Fruit fly (Drosophila melanogaster) whole organism, wandering third instar larva: ENCODE results near the gene CG42704.
A peak's percentile ranks its signal among the peaks of the same experiment; 100 is the strongest.

Experiments used
- Abd-B ChIP-seq: fragments of >200 bp; optimal IDR thresholded peaks from 2 replicates; lab custom pipeline; 2017; ENCODE audit warnings: missing biosample characterization, missing genetic modification characterization
- CG32264 ChIP-seq: fragments of 200-800 bp; sonication (Bioruptor generic); optimal IDR thresholded peaks from 2 replicates; lab custom pipeline; 2016; ENCODE audit warnings: missing biosample characterization, missing genetic modification characterization
- CG9705 ChIP-seq: fragments of 200-800 bp; sonication (Bioruptor generic); optimal IDR thresholded peaks from 2 replicates; lab custom pipeline; 2018; ENCODE audit warnings: missing biosample characterization, mild to moderate bottlenecking, missing genetic modification characterization
- CrebA ChIP-seq: fragments of 200-800 bp; sonication (Bioruptor generic); optimal IDR thresholded peaks from 2 replicates; lab custom pipeline; 2016; ENCODE audit warnings: missing biosample characterization, mild to moderate bottlenecking, missing genetic modification characterization, borderline replicate concordance
- Dfd ChIP-seq: fragments of >200 bp; optimal IDR thresholded peaks from 2 replicates; lab custom pipeline; 2017; ENCODE audit warnings: missing biosample characterization, missing genetic modification characterization
- Dif ChIP-seq: fragments of 200-275, 200-300 bp; sonication (Bioruptor generic); optimal IDR thresholded peaks from 2 replicates; lab custom pipeline; 2018; ENCODE audit warnings: missing biosample characterization, missing genetic modification characterization; ENCODE audit not compliant: partially characterized antibody
- GATAd ChIP-seq: sonication (Bioruptor generic); optimal IDR thresholded peaks from 2 replicates; lab custom pipeline; 2016; ENCODE audit warnings: missing biosample characterization, missing genetic modification characterization
- HLH106 ChIP-seq: fragments of 200-800 bp; optimal IDR thresholded peaks from 3 replicates; lab custom pipeline; 2019; ENCODE audit warnings: missing biosample characterization, mild to moderate bottlenecking, missing genetic modification characterization, moderate library complexity
- Hr78 ChIP-seq: fragments of >200 bp; optimal IDR thresholded peaks from 2 replicates; lab custom pipeline; 2017; ENCODE audit warnings: missing biosample characterization, missing genetic modification characterization
- Hr83 ChIP-seq: fragments of 200-300 bp; sonication (Bioruptor generic); optimal IDR thresholded peaks from 2 replicates; lab custom pipeline; 2016; ENCODE audit warnings: missing biosample characterization, mild to moderate bottlenecking, missing genetic modification characterization, moderate library complexity; ENCODE audit not compliant: poor library complexity, severe bottlenecking
- Jra ChIP-seq: sonication (Bioruptor generic); optimal IDR thresholded peaks from 2 replicates; lab custom pipeline; 2016; ENCODE audit warnings: missing biosample characterization, missing genetic modification characterization
- Mio ChIP-seq: sonication (Bioruptor generic); optimal IDR thresholded peaks from 2 replicates; lab custom pipeline; 2016; ENCODE audit warnings: missing biosample characterization, missing genetic modification characterization
- Myc ChIP-seq: fragments of >200 bp; optimal IDR thresholded peaks from 2 replicates; lab custom pipeline; 2017
- OdsH ChIP-seq: fragments of 200-800 bp; sonication (Bioruptor generic); optimal IDR thresholded peaks from 2 replicates; lab custom pipeline; 2016; ENCODE audit warnings: missing biosample characterization, mild to moderate bottlenecking, missing genetic modification characterization
- Rel ChIP-seq, 2 experiments: fragments of 200-800 bp; sonication (Bioruptor generic) in 1 of 2; optimal IDR thresholded peaks; 2 replicates in 1 of 2; 3 replicates in 1 of 2; lab custom pipeline; 2016 to 2019; ENCODE audit warnings: mild to moderate bottlenecking in 2 of 2, missing biosample characterization in 2 of 2, missing genetic modification characterization in 2 of 2, moderate library complexity in 1 of 2
- Sp1 ChIP-seq: fragments of 200-800 bp; sonication (Bioruptor generic); optimal IDR thresholded peaks from 3 replicates; lab custom pipeline; 2019; ENCODE audit warnings: missing biosample characterization, mild to moderate bottlenecking, missing genetic modification characterization, moderate library complexity
- dl ChIP-seq, 2 experiments: fragments of 175-275, 200-275 bp in 1 of 2; fragments of 200-275 bp in 1 of 2; sonication (Bioruptor generic); optimal IDR thresholded peaks; lab custom pipeline; 2018; ENCODE audit warnings: mild to moderate bottlenecking in 2 of 2, missing biosample characterization in 2 of 2, missing genetic modification characterization in 2 of 2, moderate library complexity in 2 of 2; ENCODE audit not compliant: partially characterized antibody in 2 of 2, insufficient read depth in 1 of 2
- dmrt93B ChIP-seq: fragments of 200-800 bp; sonication (Bioruptor generic); optimal IDR thresholded peaks from 2 replicates; lab custom pipeline; 2018; ENCODE audit warnings: missing biosample characterization, mild to moderate bottlenecking, missing genetic modification characterization
- dsf ChIP-seq: sonication (Bioruptor generic); optimal IDR thresholded peaks from 2 replicates; lab custom pipeline; 2016; ENCODE audit warnings: missing biosample characterization, missing genetic modification characterization, borderline replicate concordance
- ey ChIP-seq: fragments of 200-800 bp; sonication (Bioruptor generic); optimal IDR thresholded peaks from 2 replicates; lab custom pipeline; 2016; ENCODE audit warnings: missing biosample characterization, missing genetic modification characterization
- foxo ChIP-seq, 2 experiments: fragments of 200-800 bp; sonication (Bioruptor generic); optimal IDR thresholded peaks; 2 replicates in 1 of 2; 3 replicates in 1 of 2; lab custom pipeline; 2016 to 2017; ENCODE audit warnings: missing biosample characterization in 2 of 2, missing genetic modification characterization in 2 of 2
- fru ChIP-seq: fragments of 200-800 bp; sonication (Bioruptor generic); optimal IDR thresholded peaks from 3 replicates; lab custom pipeline; 2016; ENCODE audit warnings: missing biosample characterization, mild to moderate bottlenecking, missing genetic modification characterization
- h ChIP-seq: fragments of 200-800 bp; sonication (Bioruptor generic); optimal IDR thresholded peaks from 3 replicates; lab custom pipeline; 2016; ENCODE audit warnings: missing biosample characterization, mild to moderate bottlenecking, missing genetic modification characterization
- jim ChIP-seq: fragments of 175-275, 200-325 bp; sonication (Bioruptor generic); optimal IDR thresholded peaks from 2 replicates; lab custom pipeline; 2016; ENCODE audit warnings: missing biosample characterization, mild to moderate bottlenecking, missing genetic modification characterization
- lola ChIP-seq: fragments of >200 bp; optimal IDR thresholded peaks from 2 replicates; lab custom pipeline; 2017; ENCODE audit warnings: missing biosample characterization, missing genetic modification characterization
- pan ChIP-seq: fragments of >200 bp; optimal IDR thresholded peaks from 2 replicates; lab custom pipeline; 2017
- psq ChIP-seq: fragments of 200-800 bp; sonication (Bioruptor generic); optimal IDR thresholded peaks from 3 replicates; lab custom pipeline; 2017; ENCODE audit warnings: missing biosample characterization, mild to moderate bottlenecking, missing genetic modification characterization, moderate library complexity
- rgr ChIP-seq: fragments of 200-800 bp; sonication (Bioruptor generic); optimal IDR thresholded peaks from 3 replicates; lab custom pipeline; 2016; ENCODE audit warnings: missing biosample characterization, mild to moderate bottlenecking, missing genetic modification characterization
- sage ChIP-seq: fragments of 200-800 bp; sonication (Bioruptor generic); optimal IDR thresholded peaks from 2 replicates; lab custom pipeline; 2016; ENCODE audit warnings: missing biosample characterization, mild to moderate bottlenecking, missing genetic modification characterization
- sv ChIP-seq: fragments of 200-800 bp; sonication (Bioruptor generic); optimal IDR thresholded peaks from 3 replicates; lab custom pipeline; 2016; ENCODE audit warnings: missing biosample characterization, missing genetic modification characterization
- tai ChIP-seq: sonication (Bioruptor generic); optimal IDR thresholded peaks from 2 replicates; lab custom pipeline; 2016; ENCODE audit warnings: missing biosample characterization, missing genetic modification characterization
- usp ChIP-seq: fragments of >200 bp; optimal IDR thresholded peaks from 2 replicates; lab custom pipeline; 2017; ENCODE audit warnings: missing biosample characterization, missing genetic modification characterization
- woc ChIP-seq: sonication (Bioruptor generic); optimal IDR thresholded peaks from 2 replicates; lab custom pipeline; 2016; ENCODE audit warnings: missing biosample characterization, mild to moderate bottlenecking, missing genetic modification characterization

The CG42704 gene

DNA sequence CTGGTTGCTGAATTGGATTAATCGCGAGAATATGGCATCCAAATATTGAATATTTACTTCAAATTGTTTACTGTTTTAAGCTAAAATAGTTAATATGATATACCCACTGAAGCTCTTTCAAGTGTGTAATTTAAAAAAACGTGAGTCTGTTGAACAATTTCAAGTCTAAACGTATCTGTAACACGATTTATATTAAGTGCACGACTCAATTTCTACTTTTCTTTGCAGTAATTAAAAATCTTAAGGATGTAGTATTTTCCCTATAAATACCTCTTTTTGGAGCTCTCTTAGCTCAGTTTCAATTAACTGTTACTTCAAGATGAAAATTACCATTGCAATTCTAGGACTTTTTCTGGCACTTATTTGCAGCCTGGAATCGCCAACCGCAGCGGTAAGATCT lies at the start of gene CG42704:
Gene CG42704 (plus strand): TSS at position 301 of the 400 bp plus-strand sequence.
- TF ChIP-seq Rel (GFP tag; optimal IDR thresholded peaks at IDR 0.05; lab: Kevin White, UChicago) (no peak), Rel (tag; optimal IDR thresholded peaks at IDR 0.05; lab: Kevin White, UChicago) (no peak)
- TF ChIP-seq, all 38 proteins: peak for 0

DNA sequence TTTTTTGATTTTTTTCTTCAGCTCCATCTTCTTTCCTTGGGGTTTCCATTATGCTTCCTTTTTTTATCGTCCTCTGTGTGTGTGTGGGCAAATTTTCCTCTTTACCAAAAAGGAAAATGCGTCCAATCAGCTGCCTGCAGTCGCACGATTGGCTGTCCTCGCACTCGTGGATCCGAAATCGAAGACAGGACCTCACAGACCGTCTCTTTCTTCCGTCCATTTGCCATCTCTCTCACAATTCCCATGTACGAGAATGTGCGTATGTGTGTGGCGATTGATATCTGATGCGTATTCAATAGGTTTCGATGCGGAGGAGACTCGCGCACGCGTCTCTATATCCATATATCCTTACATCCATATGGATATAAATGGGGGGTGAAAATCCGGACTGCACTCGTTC lies 44.1 kb upstream of the CG42704 start:
- TF ChIP-seq Abd-B (GFP tag; lab: Kevin White, UChicago) (no peak), HLH106 (tag; lab: Kevin White, UChicago) (no peak), Hr78 (no peak)

DNA sequence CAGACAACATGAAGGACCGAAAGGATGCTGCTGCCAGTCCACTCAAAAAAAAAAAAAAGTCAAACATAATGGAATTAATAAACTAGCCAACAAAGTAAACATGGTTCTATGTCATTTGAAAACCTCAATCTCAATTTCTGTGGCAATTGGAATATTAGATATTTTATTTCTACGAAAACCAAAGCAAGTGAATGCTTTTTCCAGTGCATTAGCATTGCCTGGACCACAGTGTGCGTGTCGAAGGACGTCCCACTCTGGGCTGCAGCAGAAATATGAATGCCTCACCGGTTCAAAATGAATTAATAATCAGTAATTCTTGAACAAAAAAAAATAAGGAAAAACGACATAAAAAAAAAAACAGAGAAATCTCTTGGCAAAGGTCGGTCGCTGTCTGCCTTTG lies 40.0 kb upstream of the CG42704 start:
- no peak for TF ChIP-seq pan (lab: Kevin White, UChicago)
- no peak for TF ChIP-seq sage (GFP tag; lab: Kevin White, UChicago)
- no peak for TF ChIP-seq Hr78
- TF ChIP-seq h (GFP tag; lab: Kevin White, UChicago) = peak; percentile 16
- TF ChIP-seq Myc (lab: Kevin White, UChicago) = no peak
- no peak for TF ChIP-seq Abd-B (GFP tag; lab: Kevin White, UChicago)
- TF ChIP-seq foxo (GFP tag; optimal IDR thresholded peaks at IDR 0.05; lab: Kevin White, UChicago) = peak in 1 of 2 experiments; percentile 9
- TF ChIP-seq OdsH (GFP tag; lab: Kevin White, UChicago) = no peak
- TF ChIP-seq dl (GFP tag; optimal IDR thresholded peaks at IDR 0.05; lab: Kevin White, UChicago; ENCODE audit: insufficient read depth in 1 of 2, partially characterized antibody in 2 of 2) = no peak
- no peak for TF ChIP-seq Jra (GFP tag; lab: Kevin White, UChicago)
- TF ChIP-seq HLH106 (tag; lab: Kevin White, UChicago) = peak; percentile 8
- TF ChIP-seq Sp1 = no peak
- no peak for TF ChIP-seq psq (GFP tag; lab: Kevin White, UChicago)
- no peak for TF ChIP-seq jim (GFP tag; lab: Kevin White, UChicago)
- TF ChIP-seq CG32264 (GFP tag; lab: Kevin White, UChicago) = no peak
- TF ChIP-seq Dif (GFP tag; lab: Kevin White, UChicago) = no peak
- no peak for TF ChIP-seq dmrt93B (GFP tag; lab: Kevin White, UChicago)

DNA sequence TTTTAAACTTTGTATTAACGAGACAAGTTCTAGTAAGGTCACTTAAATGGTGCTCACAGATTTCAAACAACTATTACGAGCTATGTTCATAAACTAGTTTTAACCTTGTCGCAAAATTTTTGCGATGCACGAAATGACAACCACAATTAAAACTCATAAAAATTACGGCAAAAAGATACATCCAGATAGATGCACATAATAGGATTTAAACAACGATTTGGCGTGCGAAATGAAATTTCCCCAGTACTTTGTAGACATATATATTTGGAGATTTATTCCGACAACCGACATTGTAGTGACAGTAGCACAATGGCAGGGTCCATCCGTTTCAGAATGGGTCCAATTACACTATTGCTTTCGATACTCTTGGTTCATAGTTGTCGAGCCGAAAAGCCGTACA lies 34.6 kb upstream of the CG42704 start, which contains the start of gene CheA7a:
Gene CheA7a (plus strand): TSS at position 301 of the 400 bp plus-strand sequence.
- no peak for TF ChIP-seq jim (GFP tag; lab: Kevin White, UChicago)
- no peak for TF ChIP-seq lola (GFP tag; lab: Kevin White, UChicago)
- TF ChIP-seq CG32264 (GFP tag; lab: Kevin White, UChicago) = no peak
- TF ChIP-seq, all 38 proteins: peak for 0

DNA sequence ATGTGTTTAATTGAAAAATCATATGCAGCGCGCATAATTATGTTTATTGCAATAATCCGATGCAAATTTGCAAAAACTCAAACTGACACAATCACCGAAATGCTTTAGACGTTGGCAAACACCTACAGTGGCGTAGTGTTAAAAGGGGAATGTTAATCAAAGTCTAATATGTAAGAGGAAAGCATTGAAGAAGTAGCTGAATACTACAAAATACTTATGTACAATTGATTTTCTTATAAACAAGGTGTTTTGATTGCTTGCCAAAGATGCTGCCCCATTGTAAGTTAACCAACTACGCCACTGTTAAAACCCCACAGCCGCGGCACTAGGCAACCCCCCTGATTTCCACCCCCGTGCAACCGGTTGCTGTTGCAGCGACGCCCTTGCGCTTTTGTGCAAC lies 32.9 kb upstream of the CG42704 start:
- TF ChIP-seq lola (GFP tag; lab: Kevin White, UChicago) (no peak), Hr78 (no peak), OdsH (GFP tag; lab: Kevin White, UChicago) (peak; percentile 12), usp (GFP tag; lab: Kevin White, UChicago) (no peak), Hr83 (GFP tag; lab: Kevin White, UChicago) (no peak), Mio (GFP tag; lab: Kevin White, UChicago) (no peak), h (GFP tag; lab: Kevin White, UChicago) (peak; percentile 18), dmrt93B (GFP tag; lab: Kevin White, UChicago) (peak; percentile 6), sv (no peak), Sp1 (peak; percentile 41), ey (GFP tag; lab: Kevin White, UChicago) (peak; percentile 25), pan (lab: Kevin White, UChicago) (no peak), CG9705 (GFP tag; lab: Kevin White, UChicago) (no peak), HLH106 (tag; lab: Kevin White, UChicago) (peak; percentile 43), CG32264 (GFP tag; lab: Kevin White, UChicago) (no peak), Dfd (no peak), woc (no peak), foxo (GFP tag; optimal IDR thresholded peaks at IDR 0.05; lab: Kevin White, UChicago) (peak in 1 of 2 experiments; percentile 40), Dif (GFP tag; lab: Kevin White, UChicago) (no peak), GATAd (GFP tag; lab: Kevin White, UChicago) (no peak), fru (GFP tag; lab: Kevin White, UChicago) (peak; percentile 38), tai (GFP tag; lab: Kevin White, UChicago) (no peak), dsf (GFP tag; lab: Kevin White, UChicago) (no peak), rgr (GFP tag; lab: Kevin White, UChicago) (no peak), psq (GFP tag; lab: Kevin White, UChicago) (no peak), Jra (GFP tag; lab: Kevin White, UChicago) (no peak), CrebA (GFP tag; lab: Kevin White, UChicago) (no peak)
